Fruit fly (Drosophila melanogaster) whole organism, prepupa: ENCODE measurements around the gene TwdlR.

Source experiments
- CG1621 ChIP-seq: fragments of 200-800 bp; sonication (Bioruptor generic); optimal IDR thresholded peaks from 3 replicates; lab custom pipeline; 2018; ENCODE audit warnings: missing biosample characterization, mild to moderate bottlenecking, missing genetic modification characterization
- CG3032 ChIP-seq: fragments of 200-800 bp; optimal IDR thresholded peaks from 2 replicates; lab custom pipeline; 2019; ENCODE audit warnings: missing biosample characterization, mild to moderate bottlenecking, missing genetic modification characterization, moderate library complexity
- CG31627 ChIP-seq: fragments of 200-800 bp; sonication (Bioruptor generic); optimal IDR thresholded peaks from 3 replicates; lab custom pipeline; 2016; ENCODE audit warnings: missing biosample characterization, missing genetic modification characterization
- CG34406 ChIP-seq: fragments of 200-800 bp; sonication (Bioruptor generic); optimal IDR thresholded peaks from 3 replicates; lab custom pipeline; 2016; ENCODE audit warnings: missing biosample characterization, missing genetic modification characterization
- CG6163 ChIP-seq: fragments of 200-800 bp; sonication (Bioruptor generic); IDR thresholded peaks from 3 replicates; pipeline ENCODE4 v1.3.6; 2022; ENCODE audit warnings: missing biosample characterization, missing genetic modification characterization
- CG6854 ChIP-seq: fragments of 200-800 bp; sonication (Bioruptor generic); optimal IDR thresholded peaks from 2 replicates; lab custom pipeline; 2017; ENCODE audit warnings: missing biosample characterization, mild to moderate bottlenecking, missing genetic modification characterization
- Eip75B ChIP-seq: fragments of 200-800 bp; sonication (Bioruptor generic); optimal IDR thresholded peaks from 3 replicates; lab custom pipeline; 2016; ENCODE audit warnings: missing biosample characterization, missing genetic modification characterization
- Hr38 ChIP-seq: sonication (Bioruptor generic); optimal IDR thresholded peaks from 2 replicates; lab custom pipeline; 2016; ENCODE audit warnings: missing biosample characterization, missing genetic modification characterization
- Lpt ChIP-seq: fragments of 200-800 bp; sonication (Bioruptor generic); optimal IDR thresholded peaks from 3 replicates; lab custom pipeline; 2016; ENCODE audit warnings: missing biosample characterization, missing genetic modification characterization
- Smox ChIP-seq: fragments of 200-800 bp; sonication (Bioruptor generic); optimal IDR thresholded peaks from 3 replicates; lab custom pipeline; 2016; ENCODE audit warnings: missing biosample characterization, missing genetic modification characterization
- eg ChIP-seq: fragments of 200-800 bp; sonication (Bioruptor generic); IDR thresholded peaks from 3 replicates; pipeline ENCODE4 v1.3.6; 2022; ENCODE audit warnings: missing biosample characterization, missing genetic modification characterization
- fd85E ChIP-seq: fragments of 200-800 bp; sonication (Bioruptor generic); optimal IDR thresholded peaks from 3 replicates; lab custom pipeline; 2016; ENCODE audit warnings: missing biosample characterization, missing genetic modification characterization
- net ChIP-seq: fragments of 200-800 bp; sonication (Bioruptor generic); optimal IDR thresholded peaks from 3 replicates; lab custom pipeline; 2016; ENCODE audit warnings: missing biosample characterization, missing genetic modification characterization
- svp ChIP-seq: fragments of 200-800 bp; sonication (Bioruptor generic); peaks from one replicate; lab custom pipeline; 2016; ENCODE audit warnings: missing biosample characterization, missing genetic modification characterization

- no peak for TF ChIP-seq CG6854 (GFP tag; lab: Kevin White, UChicago)
- TF ChIP-seq Lpt: no peak
- TF ChIP-seq CG1621 (tag; lab: Kevin White, UChicago): no peak
- no peak for TF ChIP-seq eg
- TF ChIP-seq CG34406 (GFP tag; lab: Kevin White, UChicago): no peak
- no peak for TF ChIP-seq Eip75B
- TF ChIP-seq fd85E (GFP tag; lab: Kevin White, UChicago): no peak
- no peak for TF ChIP-seq CG3032 (tag; lab: Kevin White, UChicago)
- no peak for TF ChIP-seq net
- TF ChIP-seq svp: no peak
- TF ChIP-seq Hr38 (GFP tag; lab: Kevin White, UChicago): no peak
- no peak for TF ChIP-seq CG6163 (GFP tag; lab: Robert Waterston, UW)
- no peak for TF ChIP-seq CG31627 (GFP tag; lab: Kevin White, UChicago)
- TF ChIP-seq Smox (GFP tag; lab: Kevin White, UChicago): no peak
These were observed 3.3 kb upstream of the TwdlR start, which contains the start of gene TwdlN for dm6 chr3R:26631334-26631919.
